Worm (Caenorhabditis elegans) whole organism, mixed stage, embryonic: ENCODE measurements around the gene end-3.
A peak's percentile ranks its signal among the peaks of the same experiment; 100 is the strongest.

Experiments
- M03D4.4 ChIP-seq: sonication (generic microtip); optimal IDR thresholded peaks from 2 replicates; lab custom pipeline; 2017; ENCODE audit warnings: mild to moderate bottlenecking, missing genetic modification characterization, missing compliant biosample characterization
- blmp-1 ChIP-seq: fragments of 150-350 bp; optimal IDR thresholded peaks from 2 replicates; lab custom pipeline; 2014; ENCODE audit warnings: missing biosample characterization, missing genetic modification characterization
- ceh-39 ChIP-seq: fragments of 150-350 bp; optimal IDR thresholded peaks from 2 replicates; lab custom pipeline; 2014; ENCODE audit warnings: missing biosample characterization, missing genetic modification characterization
- ceh-43 ChIP-seq: fragments of 200-800 bp; sonication (Bioruptor generic); optimal IDR thresholded peaks from 2 replicates; lab custom pipeline; 2018; ENCODE audit warnings: mild to moderate bottlenecking, missing genetic modification characterization, moderate library complexity, missing compliant biosample characterization
- ces-1 ChIP-seq: fragments of 150-350 bp; optimal IDR thresholded peaks from 2 replicates; lab custom pipeline; 2014; ENCODE audit warnings: missing biosample characterization, missing genetic modification reagents, missing genetic modification characterization
- cnd-1 ChIP-seq: fragments of 200-800 bp; sonication (Bioruptor generic); optimal IDR thresholded peaks from 2 replicates; lab custom pipeline; 2018; ENCODE audit warnings: mild to moderate bottlenecking, missing genetic modification characterization, missing compliant biosample characterization
- drap-1 ChIP-seq: fragments of 200-800 bp; sonication (Bioruptor generic); optimal IDR thresholded peaks from 3 replicates; lab custom pipeline; 2018; ENCODE audit warnings: mild to moderate bottlenecking, missing genetic modification characterization, missing compliant biosample characterization
- elt-1 ChIP-seq: sonication (generic microtip); optimal IDR thresholded peaks from 2 replicates; lab custom pipeline; 2017; ENCODE audit warnings: missing genetic modification characterization, mild to moderate bottlenecking, missing compliant biosample characterization, antibody characterized with exemption, moderate library complexity, borderline replicate concordance; ENCODE audit not compliant: insufficient read depth
- elt-3 ChIP-seq: fragments of 150-350 bp; optimal IDR thresholded peaks from 2 replicates; lab custom pipeline; 2014; ENCODE audit warnings: missing biosample characterization, missing genetic modification characterization
- ham-2 ChIP-seq: fragments of 200-800 bp; sonication (Bioruptor generic); optimal IDR thresholded peaks from 2 replicates; lab custom pipeline; 2018; ENCODE audit warnings: mild to moderate bottlenecking, missing genetic modification characterization, missing compliant biosample characterization
- hlh-1 ChIP-seq: fragments of 150-350 bp; optimal IDR thresholded peaks from 2 replicates; lab custom pipeline; 2014; ENCODE audit warnings: missing biosample characterization, missing genetic modification reagents, missing genetic modification characterization
- lin-13 ChIP-seq: fragments of 150-350 bp; optimal IDR thresholded peaks from 2 replicates; lab custom pipeline; 2014; ENCODE audit warnings: missing biosample characterization, missing genetic modification characterization
- lin-32 ChIP-seq: fragments of 200-800 bp; sonication (Bioruptor generic); optimal IDR thresholded peaks from 2 replicates; lab custom pipeline; 2018; ENCODE audit warnings: mild to moderate bottlenecking, missing genetic modification characterization, missing compliant biosample characterization
- lsy-2 ChIP-seq: fragments of 150-350 bp; optimal IDR thresholded peaks from 2 replicates; lab custom pipeline; 2014; ENCODE audit warnings: missing biosample characterization, missing genetic modification characterization
- mab-5 ChIP-seq: fragments of 150-350 bp; optimal IDR thresholded peaks from 2 replicates; lab custom pipeline; 2014; ENCODE audit warnings: missing biosample characterization, missing genetic modification characterization
- mls-2 ChIP-seq: sonication (generic microtip); optimal IDR thresholded peaks from 2 replicates; lab custom pipeline; 2016; ENCODE audit warnings: mild to moderate bottlenecking, missing genetic modification characterization, moderate library complexity, missing compliant biosample characterization
- nhr-12 ChIP-seq: fragments of 150-350 bp; optimal IDR thresholded peaks from 2 replicates; lab custom pipeline; 2014; ENCODE audit warnings: missing biosample characterization, missing genetic modification characterization
- nhr-237 ChIP-seq: fragments of 150-350 bp; optimal IDR thresholded peaks from 2 replicates; lab custom pipeline; 2014; ENCODE audit warnings: missing biosample characterization, missing genetic modification characterization
- nhr-28 ChIP-seq: fragments of 150-350 bp; optimal IDR thresholded peaks from 2 replicates; lab custom pipeline; 2014; ENCODE audit warnings: missing biosample characterization, missing genetic modification characterization
- nhr-76 ChIP-seq: sonication (generic microtip); optimal IDR thresholded peaks from 2 replicates; lab custom pipeline; 2017; ENCODE audit warnings: missing biosample characterization, missing genetic modification characterization
- sem-2 ChIP-seq: fragments of 200-800 bp; sonication (Bioruptor generic); optimal IDR thresholded peaks from 2 replicates; lab custom pipeline; 2018; ENCODE audit warnings: mild to moderate bottlenecking, missing genetic modification characterization, missing compliant biosample characterization
- snpc-4 ChIP-seq: fragments of 150-350 bp; optimal IDR thresholded peaks from 2 replicates; lab custom pipeline; 2014; ENCODE audit warnings: missing biosample characterization, missing genetic modification characterization
- sptf-1 ChIP-seq: sonication (generic microtip); optimal IDR thresholded peaks from 2 replicates; lab custom pipeline; 2017; ENCODE audit warnings: mild to moderate bottlenecking, missing genetic modification characterization, moderate library complexity, missing compliant biosample characterization
- tbx-8 ChIP-seq: fragments of 200-800 bp; sonication (Bioruptor generic); optimal IDR thresholded peaks from 2 replicates; lab custom pipeline; 2018; ENCODE audit warnings: mild to moderate bottlenecking, missing genetic modification characterization, moderate library complexity, missing compliant biosample characterization
- unc-120 ChIP-seq: sonication (generic microtip); optimal IDR thresholded peaks from 2 replicates; lab custom pipeline; 2017; ENCODE audit warnings: missing genetic modification characterization, missing compliant biosample characterization; ENCODE audit not compliant: poor library complexity, severe bottlenecking
- unc-39 ChIP-seq: fragments of 150-350 bp; optimal IDR thresholded peaks from 2 replicates; lab custom pipeline; 2014; ENCODE audit warnings: missing biosample characterization, missing genetic modification characterization
- unc-62 ChIP-seq: fragments of 150-350 bp; optimal IDR thresholded peaks from 2 replicates; lab custom pipeline; 2014; ENCODE audit warnings: missing biosample characterization, missing genetic modification reagents, missing genetic modification characterization
- zip-8 ChIP-seq: fragments of 150-350 bp; optimal IDR thresholded peaks from 2 replicates; lab custom pipeline; 2014; ENCODE audit warnings: missing biosample characterization, missing genetic modification characterization
- ztf-11 ChIP-seq: fragments of 150-350 bp; optimal IDR thresholded peaks from 2 replicates; lab custom pipeline; 2014; ENCODE audit warnings: missing biosample characterization, missing genetic modification characterization

The end-3 gene

ce11 chrV:14018640-14019039 lies 4.1 kb downstream of the end-3 start, which contains the start of the genes mtl-2 and T08G5.1:
mtl-2 (minus strand) TSS chrV:14018673.
T08G5.1 (plus strand) TSS chrV:14018766.
- TF ChIP-seq sem-2 (no peak), ceh-43 (no peak), lin-13 (tag; lab: Kevin White, UChicago) (no peak), lsy-2 (tag; lab: Kevin White, UChicago) (no peak), elt-1 (tag; lab: Kevin White, UChicago) (no peak), ceh-39 (tag; lab: Kevin White, UChicago) (no peak), tbx-8 (GFP tag; lab: Kevin White, UChicago) (no peak), M03D4.4 (tag; lab: Kevin White, UChicago) (no peak)

- TF ChIP-seq sem-2 (no peak), unc-62 (GFP tag; lab: Kevin White, UChicago) (no peak), snpc-4 (tag; lab: Kevin White, UChicago) (no peak), nhr-28 (tag; lab: Kevin White, UChicago) (no peak), unc-120 (tag; lab: Kevin White, UChicago) (no peak), lin-13 (tag; lab: Kevin White, UChicago) (no peak), tbx-8 (GFP tag; lab: Kevin White, UChicago) (no peak), hlh-1 (no peak), elt-1 (tag; lab: Kevin White, UChicago) (no peak), nhr-76 (tag; lab: Kevin White, UChicago) (no peak), ztf-11 (tag; lab: Kevin White, UChicago) (no peak), mab-5 (tag; lab: Kevin White, UChicago) (no peak), ham-2 (GFP tag; lab: Kevin White, UChicago) (no peak), ceh-43 (no peak)
Observed at ce11 chrV:14023074-14023473, 8.6 kb downstream of the end-3 start, which contains the start of gene T08G5.15. T08G5.15 (minus strand) TSS chrV:14023174.

- no peak for TF ChIP-seq elt-1 (tag; lab: Kevin White, UChicago)
- TF ChIP-seq lin-13 (tag; lab: Kevin White, UChicago) = no peak
- TF ChIP-seq zip-8 (tag; lab: Kevin White, UChicago) = no peak
- TF ChIP-seq drap-1 (GFP tag; lab: Kevin White, UChicago) = no peak
Observed at ce11 chrV:14026194-14026593, 11.7 kb downstream of the end-3 start, which contains the start of gene T08G5.2. T08G5.2 (minus strand) TSS chrV:14026294.

- no peak for TF ChIP-seq hlh-1
Observed at ce11 chrV:14027384-14027783, 12.9 kb downstream of the end-3 start, which contains the start of gene T08G5.3. T08G5.3 (minus strand) TSS chrV:14027484.

ce11 chrV:14028256-14028743 lies 13.8 kb downstream of the end-3 start:
- no peak for TF ChIP-seq nhr-76 (tag; lab: Kevin White, UChicago)
- TF ChIP-seq cnd-1 = peak; percentile 14

- TF ChIP-seq elt-3 (no peak), nhr-12 (tag; lab: Kevin White, UChicago) (no peak), unc-120 (tag; lab: Kevin White, UChicago) (no peak), ces-1 (GFP tag; lab: Kevin White, UChicago) (no peak), ztf-11 (tag; lab: Kevin White, UChicago) (no peak), lsy-2 (tag; lab: Kevin White, UChicago) (no peak), lin-32 (GFP tag; lab: Kevin White, UChicago) (no peak), nhr-76 (tag; lab: Kevin White, UChicago) (no peak), nhr-28 (tag; lab: Kevin White, UChicago) (no peak), nhr-237 (no peak), drap-1 (GFP tag; lab: Kevin White, UChicago) (no peak), tbx-8 (GFP tag; lab: Kevin White, UChicago) (no peak), unc-39 (tag; lab: Kevin White, UChicago) (no peak), sptf-1 (tag; lab: Kevin White, UChicago) (no peak), cnd-1 (no peak), blmp-1 (no peak), hlh-1 (no peak), zip-8 (tag; lab: Kevin White, UChicago) (no peak), ceh-39 (tag; lab: Kevin White, UChicago) (no peak), mls-2 (tag; lab: Kevin White, UChicago) (no peak)
Observed at ce11 chrV:14033649-14034048, 19.2 kb downstream of the end-3 start, which contains the start of gene ins-10. ins-10 (plus strand) TSS chrV:14033949.
